Worm (Caenorhabditis elegans): Measurements from ENCODE around the gene H13N06.7.

H13N06.7 gene

DNA sequence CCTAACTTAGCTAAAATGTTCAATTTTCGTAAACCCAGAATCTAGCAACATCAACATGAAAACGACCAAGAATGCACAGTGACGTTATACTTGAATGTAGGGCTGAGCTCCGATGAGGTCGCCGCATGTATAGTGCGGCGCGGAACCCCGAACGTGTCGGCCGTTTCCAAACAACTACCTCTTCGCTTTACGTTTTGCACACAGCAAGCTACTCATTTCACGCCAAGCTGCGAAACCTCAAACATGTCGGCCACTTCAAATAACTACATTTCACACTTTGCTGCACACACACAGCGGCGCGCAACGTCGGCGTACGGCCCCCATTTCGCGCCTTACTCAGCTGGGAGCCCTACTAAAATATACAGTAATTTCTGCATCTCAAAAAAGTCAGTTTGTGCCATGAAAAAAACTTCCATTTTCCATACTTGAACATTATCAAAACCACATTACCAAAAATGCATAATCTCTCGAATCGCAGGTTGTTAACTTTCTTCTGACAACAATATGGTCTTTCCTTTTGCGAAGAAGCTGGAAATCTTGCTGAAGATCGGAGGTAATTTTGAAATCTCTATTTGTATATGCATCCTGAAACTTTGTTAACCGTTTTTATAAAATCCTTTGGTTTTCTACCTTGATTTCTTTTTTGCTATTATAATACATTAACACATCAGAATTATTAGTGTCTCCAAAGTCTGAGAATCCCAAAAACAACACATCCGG lies at the start of gene H13N06.7:
Gene H13N06.7 (plus strand): TSS at position 670 of the 720 bp plus-strand sequence.
- no peak for TF ChIP-seq pes-1 (GFP tag; IDR thresholded peaks at IDR 0.05)
- TF ChIP-seq hnd-1 (tag; optimal IDR thresholded peaks at IDR 0.05) = no peak
- TF ChIP-seq scrt-1 (GFP tag; IDR thresholded peaks at IDR 0.05) = no peak

DNA sequence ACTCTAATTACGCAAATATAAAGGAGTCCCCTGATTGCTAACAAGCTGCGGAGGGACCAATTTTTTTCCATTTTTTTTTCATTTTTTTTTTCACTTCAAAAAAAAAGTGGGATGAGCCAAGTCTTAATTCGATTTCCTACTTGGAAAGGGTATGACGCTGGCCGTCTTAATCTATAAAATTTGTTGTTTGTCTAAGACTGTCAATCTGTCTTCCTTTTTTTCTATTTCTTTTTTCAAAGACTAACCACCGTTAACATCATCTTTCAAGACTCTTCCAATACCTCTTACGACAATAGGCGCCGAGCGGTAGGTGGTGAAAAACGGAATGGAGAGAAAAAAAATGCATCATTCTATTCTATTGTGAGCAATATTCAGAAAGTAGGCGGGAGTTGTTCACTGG lies 37.9 kb upstream of the H13N06.7 start:
- TF ChIP-seq hmbx-1 (tag; optimal IDR thresholded peaks at IDR 0.05) (no peak), F13C5.2 (tag; optimal IDR thresholded peaks at IDR 0.05) (no peak), tbx-11 (GFP tag; IDR thresholded peaks at IDR 0.05) (no peak), hnd-1 (tag; optimal IDR thresholded peaks at IDR 0.05) (no peak), tbx-37 (GFP tag; conservative IDR thresholded peaks at IDR 0.05) (no peak), flt-1 (GFP tag; IDR thresholded peaks at IDR 0.05) (no peak), sea-1 (GFP tag; conservative IDR thresholded peaks at IDR 0.05) (no peak), ceh-13 (GFP tag; optimal IDR thresholded peaks at IDR 0.05) (no peak), ceh-36 (tag; optimal IDR thresholded peaks at IDR 0.05) (no peak)

DNA sequence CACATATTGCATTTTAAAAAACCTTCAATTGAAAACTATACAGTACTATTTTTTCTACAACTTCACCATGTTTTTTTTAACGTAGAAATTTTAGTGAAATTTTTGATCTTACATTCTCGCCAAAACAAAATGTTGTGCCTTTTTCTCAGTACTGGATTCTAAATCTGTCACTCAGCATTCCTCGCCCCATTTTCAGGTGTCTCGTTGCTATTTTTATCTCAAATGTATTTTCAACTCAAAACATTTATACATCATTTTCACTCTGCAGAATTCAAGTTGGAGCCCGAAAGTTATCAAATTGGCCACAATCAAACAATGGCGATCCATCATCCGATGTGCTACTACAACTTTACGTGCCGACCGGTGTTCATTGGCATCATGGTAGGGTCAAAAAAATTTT lies 36.9 kb upstream of the H13N06.7 start, which contains the start of gene sprr-1:
Gene sprr-1 (plus strand): TSS at position 269 of the 400 bp plus-strand sequence.
- no peak for TF ChIP-seq pes-1 (GFP tag; IDR thresholded peaks at IDR 0.05)
- no peak for TF ChIP-seq F13C5.2 (tag; optimal IDR thresholded peaks at IDR 0.05)
- TF ChIP-seq tra-4 (tag; optimal IDR thresholded peaks at IDR 0.05) = no peak
- TF ChIP-seq ceh-36 (tag; optimal IDR thresholded peaks at IDR 0.05) = no peak
- TF ChIP-seq tbx-37 (GFP tag; conservative IDR thresholded peaks at IDR 0.05) = no peak
- TF ChIP-seq sea-1 (GFP tag; conservative IDR thresholded peaks at IDR 0.05) = no peak

DNA sequence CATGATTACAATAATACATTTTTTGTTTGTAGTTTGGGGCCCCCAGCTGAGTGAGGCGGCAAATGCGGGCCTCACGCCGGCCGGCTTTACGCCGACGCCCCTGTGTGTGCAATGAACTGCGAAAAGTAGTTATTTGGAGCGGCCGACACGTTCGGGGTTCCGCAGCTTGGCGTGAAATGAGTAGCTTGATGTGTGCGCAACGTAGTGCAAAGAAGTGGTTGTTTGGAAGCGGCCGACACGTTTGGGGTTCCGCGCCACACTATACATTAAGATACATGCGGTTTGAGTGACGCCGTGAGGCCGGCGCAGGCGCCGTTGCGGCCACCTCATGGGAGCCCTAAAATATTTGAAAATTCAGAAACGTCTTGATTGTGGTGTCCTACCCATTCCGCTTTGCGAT lies 34.3 kb upstream of the H13N06.7 start:
- no peak for TF ChIP-seq B0310.2 (tag; optimal IDR thresholded peaks at IDR 0.05)
- no peak for TF ChIP-seq ceh-13 (GFP tag; optimal IDR thresholded peaks at IDR 0.05)
- no peak for TF ChIP-seq ceh-36 (tag; optimal IDR thresholded peaks at IDR 0.05)
- TF ChIP-seq flt-1 (GFP tag; IDR thresholded peaks at IDR 0.05) = no peak
- no peak for TF ChIP-seq F13C5.2 (tag; optimal IDR thresholded peaks at IDR 0.05)
- no peak for TF ChIP-seq hmbx-1 (tag; optimal IDR thresholded peaks at IDR 0.05)
- TF ChIP-seq tbx-11 (GFP tag; IDR thresholded peaks at IDR 0.05) = no peak
- TF ChIP-seq ets-7 (tag; optimal IDR thresholded peaks at IDR 0.05) = no peak
- no peak for TF ChIP-seq hmg-4 (GFP tag; optimal IDR thresholded peaks at IDR 0.05)
- no peak for TF ChIP-seq tbx-37 (GFP tag; conservative IDR thresholded peaks at IDR 0.05)
- TF ChIP-seq sea-1 (GFP tag; conservative IDR thresholded peaks at IDR 0.05) = no peak
- no peak for TF ChIP-seq pes-1 (GFP tag; IDR thresholded peaks at IDR 0.05)
- no peak for TF ChIP-seq aly-1 (tag; optimal IDR thresholded peaks at IDR 0.05)

DNA sequence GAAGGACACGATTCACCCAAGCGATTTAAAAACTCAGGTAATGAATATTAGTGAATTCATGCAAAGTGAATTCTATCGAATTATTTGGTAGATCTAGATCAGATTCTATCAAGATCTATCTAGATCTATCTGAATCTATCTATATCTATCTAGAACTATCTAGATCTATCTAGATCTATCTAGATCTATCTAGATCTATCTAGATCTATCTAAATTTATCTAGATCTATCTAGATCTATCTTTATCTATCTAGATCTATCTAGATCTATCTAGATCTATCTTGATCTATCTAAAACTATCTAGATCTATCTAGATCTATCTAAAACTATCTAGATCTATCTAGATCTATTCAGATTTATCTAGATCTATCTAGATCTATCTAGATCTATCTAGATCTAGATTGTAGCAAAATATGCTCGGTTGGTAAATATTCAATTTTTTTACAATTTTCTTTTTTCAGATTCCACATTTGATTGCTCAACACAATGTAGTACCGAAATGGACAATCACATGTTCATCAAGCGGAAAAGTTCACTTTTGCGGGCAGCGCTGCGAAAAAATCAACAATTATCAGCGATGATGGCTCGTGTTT lies 32.9 kb upstream of the H13N06.7 start:
- TF ChIP-seq sea-1 (GFP tag; conservative IDR thresholded peaks at IDR 0.05) = no peak
- TF ChIP-seq flt-1 (GFP tag; IDR thresholded peaks at IDR 0.05) = no peak
- no peak for TF ChIP-seq scrt-1 (GFP tag; IDR thresholded peaks at IDR 0.05)
- TF ChIP-seq ets-7 (tag; optimal IDR thresholded peaks at IDR 0.05) = no peak
- TF ChIP-seq aly-1 (tag; optimal IDR thresholded peaks at IDR 0.05) = no peak
- no peak for TF ChIP-seq ama-1 (optimal IDR thresholded peaks at IDR 0.05)
- no peak for TF ChIP-seq hmbx-1 (tag; optimal IDR thresholded peaks at IDR 0.05)
- no peak for TF ChIP-seq tbx-11 (GFP tag; IDR thresholded peaks at IDR 0.05)
- TF ChIP-seq tra-4 (tag; optimal IDR thresholded peaks at IDR 0.05) = no peak
- no peak for TF ChIP-seq F13C5.2 (tag; optimal IDR thresholded peaks at IDR 0.05)
- no peak for TF ChIP-seq ceh-13 (GFP tag; optimal IDR thresholded peaks at IDR 0.05)
- no peak for TF ChIP-seq pes-1 (GFP tag; IDR thresholded peaks at IDR 0.05)
- no peak for TF ChIP-seq ceh-36 (tag; optimal IDR thresholded peaks at IDR 0.05)
- TF ChIP-seq B0310.2 (tag; optimal IDR thresholded peaks at IDR 0.05) = no peak

DNA sequence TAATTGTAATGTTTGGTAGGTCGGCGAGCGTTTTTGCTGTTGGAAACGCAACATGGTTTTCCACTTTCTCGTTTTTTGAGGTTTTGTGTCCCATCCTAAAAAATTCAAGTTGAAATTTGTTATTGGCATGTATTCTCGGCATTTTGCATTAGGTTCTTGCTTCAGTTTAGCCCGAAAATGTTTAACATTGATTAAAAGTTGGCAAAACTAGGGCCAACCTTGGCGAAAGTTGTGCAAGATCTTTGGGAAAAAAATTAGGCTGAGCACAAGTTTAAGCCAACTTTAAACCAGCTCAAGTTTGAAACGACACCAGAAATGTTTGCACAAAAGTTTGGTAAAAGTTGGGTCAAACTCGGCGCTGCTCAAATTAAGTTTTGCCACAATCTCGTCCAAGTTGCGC lies 25.6 kb upstream of the H13N06.7 start, which contains the start of gene exc-1:
Gene exc-1 (minus strand): TSS at position 101 of the 400 bp plus-strand sequence.
- no peak for TF ChIP-seq sea-1 (GFP tag; conservative IDR thresholded peaks at IDR 0.05)

DNA sequence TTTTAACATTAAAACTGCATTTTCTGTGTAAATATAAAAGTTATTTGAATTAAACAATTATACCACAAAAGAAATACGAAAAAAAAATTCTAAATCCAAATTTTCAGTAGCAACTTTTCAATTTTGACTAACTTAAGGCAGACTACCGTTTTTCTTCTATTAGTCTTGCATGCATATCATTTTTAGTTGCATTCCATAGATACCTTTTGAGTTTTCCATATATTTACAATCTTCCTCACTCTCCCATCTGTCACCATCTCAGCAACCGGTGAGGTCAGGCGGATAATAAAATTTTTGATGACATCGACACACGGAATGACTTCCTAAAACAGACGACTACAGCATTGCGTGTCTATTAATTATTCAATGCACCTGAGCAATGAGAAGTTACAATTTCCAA lies 24.2 kb upstream of the H13N06.7 start, which contains the start of gene gcy-36:
Gene gcy-36 (plus strand): TSS at position 301 of the 400 bp plus-strand sequence.
- TF ChIP-seq ceh-13 (GFP tag; optimal IDR thresholded peaks at IDR 0.05) = no peak
- no peak for TF ChIP-seq scrt-1 (GFP tag; IDR thresholded peaks at IDR 0.05)
- TF ChIP-seq pes-1 (GFP tag; IDR thresholded peaks at IDR 0.05) = no peak
- TF ChIP-seq hmg-4 (GFP tag; optimal IDR thresholded peaks at IDR 0.05) = no peak
- TF ChIP-seq aly-1 (tag; optimal IDR thresholded peaks at IDR 0.05) = no peak
- TF ChIP-seq hnd-1 (tag; optimal IDR thresholded peaks at IDR 0.05) = no peak
- TF ChIP-seq tra-4 (tag; optimal IDR thresholded peaks at IDR 0.05) = no peak

DNA sequence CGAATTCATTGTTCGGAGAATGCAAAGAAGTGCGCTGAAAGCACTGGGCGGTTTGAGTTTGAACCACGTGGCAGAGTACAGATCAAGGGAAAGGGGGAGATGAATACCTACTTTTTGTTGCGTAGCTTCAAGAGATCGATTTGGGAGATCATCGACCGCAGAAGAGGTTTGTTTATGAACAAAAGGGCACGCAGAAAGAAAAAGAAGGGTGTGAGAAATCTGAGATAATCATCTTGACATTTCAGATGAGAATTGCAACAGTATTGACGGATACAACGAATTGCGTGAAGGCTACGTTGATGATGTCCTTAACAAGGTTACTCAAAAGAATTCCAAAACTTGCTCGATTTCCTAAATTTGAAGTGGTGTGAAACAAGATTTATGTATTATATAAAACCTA lies 17.7 kb upstream of the H13N06.7 start:
- TF ChIP-seq B0310.2 (tag; optimal IDR thresholded peaks at IDR 0.05) (no peak), tra-4 (tag; optimal IDR thresholded peaks at IDR 0.05) (no peak), F13C5.2 (tag; optimal IDR thresholded peaks at IDR 0.05) (no peak)

DNA sequence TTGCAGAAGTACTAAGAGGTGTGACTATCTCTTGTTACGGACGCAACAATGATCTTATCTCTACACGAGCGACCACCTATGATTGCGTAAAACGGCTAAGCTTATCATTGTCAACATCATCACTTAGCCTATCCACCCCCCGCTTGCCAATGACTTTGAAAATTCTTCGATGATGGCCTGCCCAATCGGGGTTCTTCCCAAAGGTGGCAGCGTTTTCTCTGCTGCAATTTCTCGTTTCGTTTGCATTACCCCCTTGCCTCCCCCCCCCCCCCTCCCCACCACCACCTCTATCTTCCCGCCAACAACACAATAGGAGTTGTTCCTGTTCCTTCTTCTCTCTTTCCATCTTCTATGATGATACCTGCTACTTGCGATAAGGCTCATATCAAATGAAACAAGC lies 15.8 kb upstream of the H13N06.7 start:
- TF ChIP-seq tbx-11 (GFP tag; IDR thresholded peaks at IDR 0.05) = no peak
- no peak for TF ChIP-seq tra-4 (tag; optimal IDR thresholded peaks at IDR 0.05)
- no peak for TF ChIP-seq F13C5.2 (tag; optimal IDR thresholded peaks at IDR 0.05)
- TF ChIP-seq tbx-37 (GFP tag; conservative IDR thresholded peaks at IDR 0.05) = no peak
- no peak for TF ChIP-seq ceh-13 (GFP tag; optimal IDR thresholded peaks at IDR 0.05)
- TF ChIP-seq pes-1 (GFP tag; IDR thresholded peaks at IDR 0.05) = no peak
- no peak for TF ChIP-seq ama-1 (optimal IDR thresholded peaks at IDR 0.05)
- TF ChIP-seq scrt-1 (GFP tag; IDR thresholded peaks at IDR 0.05) = no peak
- no peak for TF ChIP-seq sea-1 (GFP tag; conservative IDR thresholded peaks at IDR 0.05)
- no peak for TF ChIP-seq hmbx-1 (tag; optimal IDR thresholded peaks at IDR 0.05)
- TF ChIP-seq ceh-36 (tag; optimal IDR thresholded peaks at IDR 0.05) = no peak
- no peak for TF ChIP-seq hmg-4 (GFP tag; optimal IDR thresholded peaks at IDR 0.05)
- no peak for TF ChIP-seq ets-7 (tag; optimal IDR thresholded peaks at IDR 0.05)
- no peak for TF ChIP-seq aly-1 (tag; optimal IDR thresholded peaks at IDR 0.05)

Measured in whole organism, early embryonic.